Fruit fly (Drosophila melanogaster) whole organism, embryonic: ENCODE measurements around the gene CG1273.

ENCODE experiments used
- Atf-2 ChIP-seq: fragments of 200-800 bp; sonication (Bioruptor generic); optimal IDR thresholded peaks from 2 replicates; lab custom pipeline; 2016; ENCODE audit warnings: missing biosample characterization, missing genetic modification characterization
- Atf6 ChIP-seq: fragments of 200-800 bp; sonication (Bioruptor generic); IDR thresholded peaks from 2 replicates; pipeline ENCODE4 v1.3.6; 2022; ENCODE audit warnings: missing biosample characterization, missing genetic modification characterization
- Awh ChIP-seq: fragments of 200-800 bp; sonication (Bioruptor generic); IDR thresholded peaks from 2 replicates; pipeline ENCODE4, ENCODE4 v1.3.6; 2022; ENCODE audit warnings: missing biosample characterization, missing genetic modification characterization
- CG12219 ChIP-seq: fragments of 200-800 bp; sonication (Bioruptor generic); optimal IDR thresholded peaks from 3 replicates; lab custom pipeline; 2018; ENCODE audit warnings: missing biosample characterization, mild to moderate bottlenecking, missing genetic modification characterization
- CG12744 ChIP-seq: fragments of 200-800 bp; sonication (Bioruptor generic); optimal IDR thresholded peaks from 2 replicates; lab custom pipeline; 2016; ENCODE audit warnings: missing biosample characterization, missing genetic modification characterization
- CG15601 ChIP-seq: fragments of 200-800 bp; sonication (Bioruptor generic); optimal IDR thresholded peaks from 3 replicates; lab custom pipeline; 2019; ENCODE audit warnings: missing biosample characterization, mild to moderate bottlenecking, missing genetic modification characterization, moderate library complexity
- CG17385 ChIP-seq: fragments of 200-800 bp; sonication (Bioruptor generic); optimal IDR thresholded peaks from 3 replicates; lab custom pipeline; 2018; ENCODE audit warnings: missing biosample characterization, mild to moderate bottlenecking, missing genetic modification characterization
- CG2120 ChIP-seq: fragments of 200-800 bp; sonication (Bioruptor generic); optimal IDR thresholded peaks from 3 replicates; lab custom pipeline; 2016; ENCODE audit warnings: missing biosample characterization, missing genetic modification characterization
- CG31365 ChIP-seq: fragments of 200-800 bp; sonication (Bioruptor generic); optimal IDR thresholded peaks from 2 replicates; lab custom pipeline; 2018; ENCODE audit warnings: missing biosample characterization, mild to moderate bottlenecking, missing genetic modification characterization
- CG31388 ChIP-seq: fragments of 200-800 bp; sonication (Bioruptor generic); optimal IDR thresholded peaks from 2 replicates; lab custom pipeline; 2016; ENCODE audit warnings: missing biosample characterization, missing genetic modification characterization
- CG32767 ChIP-seq: fragments of 200-800 bp; sonication (Bioruptor generic); IDR thresholded peaks from 2 replicates; pipeline ENCODE4 v1.3.6; 2022; ENCODE audit warnings: missing biosample characterization, missing genetic modification characterization
- CG4282 ChIP-seq: fragments of 200-800 bp; sonication (Bioruptor generic); optimal IDR thresholded peaks from 2 replicates; lab custom pipeline; 2016; ENCODE audit warnings: missing biosample characterization, missing genetic modification characterization
- CG4360 ChIP-seq: fragments of 200-800 bp; sonication (Bioruptor generic); IDR thresholded peaks from 2 replicates; pipeline ENCODE4 v1.3.6; 2022; ENCODE audit warnings: missing biosample characterization, missing genetic modification characterization
- CG7839 ChIP-seq: fragments of 200-800 bp; sonication (Bioruptor generic); optimal IDR thresholded peaks from 3 replicates; lab custom pipeline; 2018; ENCODE audit warnings: missing biosample characterization, mild to moderate bottlenecking, missing genetic modification characterization, moderate library complexity
- CG9932 ChIP-seq: fragments of 200-800 bp; sonication (Bioruptor generic); IDR thresholded peaks from 2 replicates; pipeline ENCODE4 v1.3.6; 2022; ENCODE audit warnings: missing biosample characterization, missing genetic modification characterization
- Dfd ChIP-seq, 2 experiments: fragments of >200 bp; optimal IDR thresholded peaks; 2 replicates each; lab custom pipeline; 2017; ENCODE audit warnings: missing biosample characterization in 2 of 2, missing genetic modification characterization in 2 of 2
- Elba2 ChIP-seq: fragments of 200-800 bp; sonication (Bioruptor generic); optimal IDR thresholded peaks from 3 replicates; lab custom pipeline; 2016; ENCODE audit warnings: missing biosample characterization, missing genetic modification characterization
- Fer1 ChIP-seq: fragments of 200-800 bp; sonication (Bioruptor generic); optimal IDR thresholded peaks from 2 replicates; lab custom pipeline; 2017; ENCODE audit warnings: missing biosample characterization, mild to moderate bottlenecking, missing genetic modification characterization
- HmgD ChIP-seq: fragments of 200-800 bp; sonication (Bioruptor generic); optimal IDR thresholded peaks from 3 replicates; lab custom pipeline; 2016; ENCODE audit warnings: missing biosample characterization, missing genetic modification characterization
- Hr39 ChIP-seq: fragments of >200 bp; optimal IDR thresholded peaks from 2 replicates; lab custom pipeline; 2017
- Mad ChIP-seq: fragments of 200-800 bp; sonication (Bioruptor generic); optimal IDR thresholded peaks from 2 replicates; lab custom pipeline; 2016; ENCODE audit warnings: missing biosample characterization, missing genetic modification characterization
- NK7.1 ChIP-seq: fragments of 200-800 bp; sonication (Bioruptor generic); optimal IDR thresholded peaks from 3 replicates; lab custom pipeline; 2016; ENCODE audit warnings: missing biosample characterization, missing genetic modification characterization
- Neu2 ChIP-seq: fragments of 200-800 bp; sonication (Bioruptor generic); optimal IDR thresholded peaks from 3 replicates; lab custom pipeline; 2016; ENCODE audit warnings: missing biosample characterization, missing genetic modification characterization, borderline replicate concordance
- Oli ChIP-seq: fragments of 200-800 bp; sonication (Bioruptor generic); optimal IDR thresholded peaks from 2 replicates; lab custom pipeline; 2018; ENCODE audit warnings: missing biosample characterization, mild to moderate bottlenecking, missing genetic modification characterization, moderate library complexity
- Poxn ChIP-seq: fragments of 200-800 bp; sonication (Bioruptor generic); IDR thresholded peaks from 2 replicates; pipeline ENCODE4 v1.3.6; 2022; ENCODE audit warnings: missing biosample characterization, missing genetic modification characterization
- Ravus ChIP-seq: fragments of 200-800 bp; sonication (Bioruptor generic); IDR thresholded peaks from 2 replicates; pipeline ENCODE4 v1.3.6; 2022; ENCODE audit warnings: missing biosample characterization, missing genetic modification characterization
- Sry-β ChIP-seq: fragments of 200-800 bp; sonication (Bioruptor generic); optimal IDR thresholded peaks from 2 replicates; lab custom pipeline; 2018; ENCODE audit warnings: missing biosample characterization, mild to moderate bottlenecking, missing genetic modification characterization, moderate library complexity
- abd-A ChIP-seq: fragments of 200-800 bp; sonication (Bioruptor generic); optimal IDR thresholded peaks from 3 replicates; lab custom pipeline; 2019; ENCODE audit warnings: missing biosample characterization, mild to moderate bottlenecking, missing genetic modification characterization, moderate library complexity
- al ChIP-seq: fragments of 200-800 bp; sonication (Bioruptor generic); IDR thresholded peaks from 2 replicates; pipeline ENCODE4 v1.3.6; 2022; ENCODE audit warnings: missing biosample characterization, missing genetic modification characterization
- ase ChIP-seq: fragments of 200-800 bp; sonication (Bioruptor generic); IDR thresholded peaks from 3 replicates; pipeline ENCODE4 v1.3.6; 2022; ENCODE audit warnings: missing biosample characterization, missing genetic modification characterization
- cas ChIP-seq: fragments of 200-800 bp; sonication (Bioruptor generic); IDR thresholded peaks from 2 replicates; pipeline ENCODE4 v1.3.6; 2022; ENCODE audit warnings: missing biosample characterization, missing genetic modification characterization
- cwo ChIP-seq: fragments of 200-800 bp; sonication (Bioruptor generic); optimal IDR thresholded peaks from 3 replicates; lab custom pipeline; 2017; ENCODE audit warnings: missing biosample characterization, missing genetic modification characterization, mild to moderate bottlenecking, moderate library complexity, missing genetic modification reagents
- dmrt11E ChIP-seq: fragments of 200-800 bp; sonication (Bioruptor generic); optimal IDR thresholded peaks from 3 replicates; lab custom pipeline; 2018; ENCODE audit warnings: missing biosample characterization, mild to moderate bottlenecking, missing genetic modification characterization, moderate library complexity
- gcm2 ChIP-seq: fragments of 200-800 bp; sonication (Bioruptor generic); optimal IDR thresholded peaks from 2 replicates; lab custom pipeline; 2016; ENCODE audit warnings: missing biosample characterization, missing genetic modification characterization
- insv ChIP-seq, 2 experiments: fragments of 200-800 bp; sonication (Bioruptor generic); optimal IDR thresholded peaks; 3 replicates each; lab custom pipeline; 2016 to 2018; ENCODE audit warnings: missing biosample characterization in 2 of 2, missing genetic modification characterization in 2 of 2
- klu ChIP-seq: fragments of 200-800 bp; sonication (Bioruptor generic); IDR thresholded peaks from 2 replicates; pipeline ENCODE4 v1.3.6; 2022; ENCODE audit warnings: missing biosample characterization, missing genetic modification characterization
- kni ChIP-seq: fragments of 200-800 bp; sonication (Bioruptor generic); optimal IDR thresholded peaks from 3 replicates; lab custom pipeline; 2017; ENCODE audit warnings: mild to moderate bottlenecking, missing biosample characterization, missing genetic modification reagents, missing genetic modification characterization
- lola ChIP-seq, 3 experiments: fragments of >200 bp in 2 of 3; fragments of 200-800 bp in 1 of 3; sonication (Bioruptor generic) in 1 of 3; optimal IDR thresholded peaks; 2 replicates each; lab custom pipeline; 2017 to 2019; ENCODE audit warnings: missing biosample characterization in 3 of 3, missing genetic modification characterization in 3 of 3, mild to moderate bottlenecking in 1 of 3, moderate library complexity in 1 of 3
- nerfin-2 ChIP-seq: fragments of 200-800 bp; sonication (Bioruptor generic); IDR thresholded peaks from 2 replicates; pipeline ENCODE4 v1.3.6; 2022; ENCODE audit warnings: missing biosample characterization, missing genetic modification characterization; ENCODE audit not compliant: partially characterized antibody
- nmo ChIP-seq: fragments of 200-800 bp; sonication (Bioruptor generic); optimal IDR thresholded peaks from 2 replicates; lab custom pipeline; 2018; ENCODE audit warnings: missing biosample characterization, mild to moderate bottlenecking, missing genetic modification characterization, moderate library complexity
- pfk ChIP-seq: fragments of 200-800 bp; sonication (Bioruptor generic); optimal IDR thresholded peaks from 2 replicates; lab custom pipeline; 2018; ENCODE audit warnings: missing biosample characterization, mild to moderate bottlenecking, missing genetic modification characterization, moderate library complexity
- shn ChIP-seq: fragments of 200-800 bp; sonication (Bioruptor generic); optimal IDR thresholded peaks from 3 replicates; lab custom pipeline; 2016; ENCODE audit warnings: missing biosample characterization, missing genetic modification characterization
- sima ChIP-seq: fragments of 200-800 bp; sonication (Bioruptor generic); optimal IDR thresholded peaks from 2 replicates; lab custom pipeline; 2016; ENCODE audit warnings: missing biosample characterization, missing genetic modification characterization
- slbo ChIP-seq: fragments of 200-800 bp; sonication (Bioruptor generic); IDR thresholded peaks from 2 replicates; pipeline ENCODE4 v1.3.6; 2022; ENCODE audit warnings: missing biosample characterization, missing genetic modification characterization
- toy ChIP-seq: fragments of 200-800 bp; sonication (Bioruptor generic); IDR thresholded peaks from 2 replicates; pipeline ENCODE4 v1.3.6; 2022; ENCODE audit warnings: missing biosample characterization, missing genetic modification characterization
- ttk ChIP-seq: fragments of 200-800 bp; sonication (Bioruptor generic); IDR thresholded peaks from 2 replicates; pipeline ENCODE4 v2.1.2; 2022; ENCODE audit warnings: missing biosample characterization, missing genetic modification characterization
- tup ChIP-seq: fragments of 200-800 bp; sonication (Bioruptor generic); optimal IDR thresholded peaks from 2 replicates; lab custom pipeline; 2016; ENCODE audit warnings: missing biosample characterization, mild to moderate bottlenecking, missing genetic modification characterization, moderate library complexity
- twi ChIP-seq: fragments of 200-800 bp; optimal IDR thresholded peaks from 2 replicates; lab custom pipeline; 2019; ENCODE audit warnings: missing biosample characterization, mild to moderate bottlenecking, missing genetic modification characterization, moderate library complexity
- zen2 ChIP-seq: fragments of 200-800 bp; sonication (Bioruptor generic); IDR thresholded peaks from 3 replicates; pipeline ENCODE4 v1.3.6; 2022; ENCODE audit warnings: missing biosample characterization, missing genetic modification characterization; ENCODE audit not compliant: partially characterized antibody

CG1273 gene

dm6 chr3L:4242428-4242827, 21.1 kb upstream of the CG1273 start, which contains the start of gene pav (continued):
- no peak for TF ChIP-seq NK7.1 (GFP tag; lab: Kevin White, UChicago)
- no peak for TF ChIP-seq Fer1 (GFP tag; lab: Kevin White, UChicago)
- TF ChIP-seq nmo (GFP tag; lab: Kevin White, UChicago), result peak; percentile 60
- TF ChIP-seq Awh (GFP tag; lab: Robert Waterston, UW), result no peak; the same call in 1 of the 2 replicates
- TF ChIP-seq Oli (tag; lab: Kevin White, UChicago), result no peak
- TF ChIP-seq Dfd (GFP tag; optimal IDR thresholded peaks at IDR 0.05; lab: Kevin White, UChicago), result no peak
- no peak for TF ChIP-seq insv (GFP tag; optimal IDR thresholded peaks at IDR 0.05; lab: Kevin White, UChicago)
- TF ChIP-seq CG12219, result no peak
- no peak for TF ChIP-seq CG31388
- TF ChIP-seq Neu2 (GFP tag; lab: Kevin White, UChicago), result no peak
- TF ChIP-seq Atf6 (GFP tag; lab: Robert Waterston, UW), result peak; percentile 26; the same call in 1 of the 2 replicates
- peak; percentile 35 for TF ChIP-seq dmrt11E (tag; lab: Kevin White, UChicago)
- TF ChIP-seq gcm2 (GFP tag; lab: Kevin White, UChicago), result no peak
- TF ChIP-seq CG31365 (tag; lab: Kevin White, UChicago), result no peak
- TF ChIP-seq Mad (GFP tag; lab: Kevin White, UChicago), result peak; percentile 4
- no peak for TF ChIP-seq cwo (GFP tag; lab: Kevin White, UChicago)
- no peak for TF ChIP-seq ttk

dm6 chr3L:4252121-4252861, 11.2 kb upstream of the CG1273 start:
- TF ChIP-seq HmgD (peak; percentile 54), lola (GFP tag; optimal IDR thresholded peaks at IDR 0.05; lab: Kevin White, UChicago) (peak in 1 of 3 experiments; percentile 8), cas (GFP tag; lab: Robert Waterston, UW) (no peak), Poxn (GFP tag; lab: Robert Waterston, UW) (no peak), Atf-2 (GFP tag; lab: Kevin White, UChicago) (peak; percentile 20), Hr39 (no peak), CG7839 (tag; lab: Kevin White, UChicago) (no peak), CG12744 (GFP tag; lab: Kevin White, UChicago) (no peak), CG32767 (GFP tag; lab: Robert Waterston, UW) (no peak), Sry-β (peak; percentile 85), slbo (no peak), Neu2 (GFP tag; lab: Kevin White, UChicago) (no peak), Fer1 (GFP tag; lab: Kevin White, UChicago) (no peak), pfk (GFP tag; lab: Kevin White, UChicago) (no peak), zen2 (GFP tag; lab: Robert Waterston, UW) (0 out of 3 replicates have a peak, but pooled peaks have one; percentile 39), shn (GFP tag; lab: Kevin White, UChicago) (no peak), CG17385 (GFP tag; lab: Kevin White, UChicago) (peak; percentile 91), klu (GFP tag; lab: Robert Waterston, UW) (no peak), CG4360 (GFP tag; lab: Robert Waterston, UW) (peak; percentile 99), sima (GFP tag; lab: Kevin White, UChicago) (no peak), Ravus (GFP tag; lab: Robert Waterston, UW) (no peak), CG2120 (GFP tag; lab: Kevin White, UChicago) (no peak), CG15601 (no peak), kni (GFP tag; lab: Kevin White, UChicago) (peak; percentile 46), tup (GFP tag; lab: Kevin White, UChicago) (no peak), ase (GFP tag; lab: Robert Waterston, UW) (no peak), CG9932 (GFP tag; lab: Robert Waterston, UW) (no peak), toy (no peak), Elba2 (GFP tag; lab: Kevin White, UChicago) (no peak), twi (tag; lab: Kevin White, UChicago) (no peak), abd-A (no peak), al (GFP tag; lab: Robert Waterston, UW) (no peak), CG4282 (GFP tag; lab: Kevin White, UChicago) (no peak), nerfin-2 (GFP tag; lab: Robert Waterston, UW) (no peak)
